Fruit fly (Drosophila melanogaster) whole organism, embryonic: ENCODE results near the gene CG2961.

Experiments used
- Atf6 ChIP-seq: fragments of 200-800 bp; sonication (Bioruptor generic); IDR thresholded peaks from 2 replicates; pipeline ENCODE4 v1.3.6; 2022; ENCODE audit warnings: missing biosample characterization, missing genetic modification characterization
- Bdp1 ChIP-seq: fragments of 200-800 bp; sonication (Bioruptor generic); optimal IDR thresholded peaks from 3 replicates; lab custom pipeline; 2016; ENCODE audit warnings: missing biosample characterization, missing genetic modification characterization
- CG10147 ChIP-seq: fragments of 200-800 bp; sonication (Bioruptor generic); optimal IDR thresholded peaks from 2 replicates; lab custom pipeline; 2019; ENCODE audit warnings: missing biosample characterization, mild to moderate bottlenecking, missing genetic modification characterization, moderate library complexity
- CG11456 ChIP-seq: fragments of 200-800 bp; sonication (Bioruptor generic); IDR thresholded peaks from 3 replicates; pipeline ENCODE4 v1.3.6; 2022; ENCODE audit warnings: missing biosample characterization, missing genetic modification characterization
- CG13296 ChIP-seq: fragments of 200-800 bp; sonication (Bioruptor generic); optimal IDR thresholded peaks from 3 replicates; lab custom pipeline; 2018; ENCODE audit warnings: missing biosample characterization, mild to moderate bottlenecking, missing genetic modification characterization
- CG13894 ChIP-seq: fragments of 200-800 bp; sonication (Bioruptor generic); optimal IDR thresholded peaks from 3 replicates; lab custom pipeline; 2018; ENCODE audit warnings: missing biosample characterization, mild to moderate bottlenecking, missing genetic modification characterization, moderate library complexity
- CG15601 ChIP-seq: fragments of 200-800 bp; sonication (Bioruptor generic); optimal IDR thresholded peaks from 3 replicates; lab custom pipeline; 2019; ENCODE audit warnings: missing biosample characterization, mild to moderate bottlenecking, missing genetic modification characterization, moderate library complexity
- CG1602 ChIP-seq: fragments of 200-800 bp; sonication (Bioruptor generic); optimal IDR thresholded peaks from 3 replicates; lab custom pipeline; 2016; ENCODE audit warnings: missing biosample characterization, missing genetic modification characterization
- CG16815 ChIP-seq: fragments of 200-800 bp; sonication (Bioruptor generic); optimal IDR thresholded peaks from 3 replicates; lab custom pipeline; 2017; ENCODE audit warnings: missing biosample characterization, mild to moderate bottlenecking, missing genetic modification characterization
- CG18599 ChIP-seq: fragments of 200-800 bp; sonication (Bioruptor generic); optimal IDR thresholded peaks from 3 replicates; lab custom pipeline; 2017; ENCODE audit warnings: missing biosample characterization, missing genetic modification characterization, mild to moderate bottlenecking, moderate library complexity, missing genetic modification reagents
- CG2120 ChIP-seq: fragments of 200-800 bp; sonication (Bioruptor generic); optimal IDR thresholded peaks from 3 replicates; lab custom pipeline; 2016; ENCODE audit warnings: missing biosample characterization, missing genetic modification characterization
- CG32532 ChIP-seq: fragments of 200-800 bp; sonication (Bioruptor generic); IDR thresholded peaks from 2 replicates; pipeline ENCODE4 v1.3.6; 2022; ENCODE audit warnings: missing biosample characterization, missing genetic modification characterization
- CG32767 ChIP-seq: fragments of 200-800 bp; sonication (Bioruptor generic); IDR thresholded peaks from 2 replicates; pipeline ENCODE4 v1.3.6; 2022; ENCODE audit warnings: missing biosample characterization, missing genetic modification characterization
- CG4360 ChIP-seq: fragments of 200-800 bp; sonication (Bioruptor generic); IDR thresholded peaks from 2 replicates; pipeline ENCODE4 v1.3.6; 2022; ENCODE audit warnings: missing biosample characterization, missing genetic modification characterization
- CG7556 ChIP-seq: fragments of 200-800 bp; sonication (Bioruptor generic); optimal IDR thresholded peaks from 2 replicates; lab custom pipeline; 2017; ENCODE audit warnings: missing biosample characterization, mild to moderate bottlenecking, missing genetic modification characterization
- CG7745 ChIP-seq: fragments of 200-800 bp; sonication (Bioruptor generic); optimal IDR thresholded peaks from 2 replicates; lab custom pipeline; 2018; ENCODE audit warnings: missing biosample characterization, mild to moderate bottlenecking, missing genetic modification characterization, moderate library complexity
- CrebB ChIP-seq: fragments of 200-800 bp; sonication (Bioruptor generic); optimal IDR thresholded peaks from 3 replicates; lab custom pipeline; 2018; ENCODE audit warnings: missing biosample characterization, mild to moderate bottlenecking, missing genetic modification characterization
- D19B ChIP-seq: fragments of 200-800 bp; sonication (Bioruptor generic); optimal IDR thresholded peaks from 2 replicates; lab custom pipeline; 2017; ENCODE audit warnings: missing biosample characterization, mild to moderate bottlenecking, missing genetic modification characterization
- Dip3 ChIP-seq: fragments of 200-800 bp; sonication (Bioruptor generic); optimal IDR thresholded peaks from 3 replicates; lab custom pipeline; 2016; ENCODE audit warnings: missing biosample characterization, missing genetic modification characterization
- Drgx ChIP-seq: fragments of 200-800 bp; sonication (Bioruptor generic); IDR thresholded peaks from 2 replicates; pipeline ENCODE4 v1.3.6; 2022; ENCODE audit warnings: missing biosample characterization, missing genetic modification characterization
- Elba2 ChIP-seq: fragments of 200-800 bp; sonication (Bioruptor generic); optimal IDR thresholded peaks from 3 replicates; lab custom pipeline; 2016; ENCODE audit warnings: missing biosample characterization, missing genetic modification characterization
- Ets65A ChIP-seq: fragments of 200-800 bp; sonication (Bioruptor generic); peaks from one replicate; lab custom pipeline; 2016; ENCODE audit warnings: missing biosample characterization, missing genetic modification characterization
- Fer1 ChIP-seq: fragments of 200-800 bp; sonication (Bioruptor generic); optimal IDR thresholded peaks from 2 replicates; lab custom pipeline; 2017; ENCODE audit warnings: missing biosample characterization, mild to moderate bottlenecking, missing genetic modification characterization
- Hr51 ChIP-seq, 2 experiments: fragments of 200-800 bp; sonication (Bioruptor generic); optimal IDR thresholded peaks; 2 replicates in 1 of 2; 3 replicates in 1 of 2; lab custom pipeline; 2016 to 2018; ENCODE audit warnings: missing biosample characterization in 2 of 2, missing genetic modification characterization in 2 of 2, mild to moderate bottlenecking in 1 of 2, moderate library complexity in 1 of 2
- Hsf ChIP-seq: fragments of 200-800 bp; sonication (Bioruptor generic); optimal IDR thresholded peaks from 3 replicates; lab custom pipeline; 2016; ENCODE audit warnings: missing biosample characterization, missing genetic modification characterization
- Med ChIP-seq: fragments of 200-800 bp; sonication (Bioruptor generic); peaks from one replicate; lab custom pipeline; 2016; ENCODE audit warnings: missing biosample characterization, missing genetic modification characterization, mild to moderate bottlenecking, inconsistent platforms, moderate library complexity
- Rfx ChIP-seq: fragments of 200-800 bp; sonication (Bioruptor generic); IDR thresholded peaks from 2 replicates; pipeline ENCODE4 v1.3.6; 2022; ENCODE audit warnings: missing biosample characterization, missing genetic modification characterization
- cad ChIP-seq: fragments of >200 bp; optimal IDR thresholded peaks from 2 replicates; lab custom pipeline; 2017; ENCODE audit warnings: missing biosample characterization, missing genetic modification characterization
- cato ChIP-seq: fragments of 200-800 bp; sonication (Bioruptor generic); optimal IDR thresholded peaks from 2 replicates; lab custom pipeline; 2016; ENCODE audit warnings: missing biosample characterization, missing genetic modification characterization, borderline replicate concordance
- caup ChIP-seq: fragments of 200-800 bp; sonication (Bioruptor generic); optimal IDR thresholded peaks from 3 replicates; lab custom pipeline; 2017; ENCODE audit warnings: missing biosample characterization, mild to moderate bottlenecking, missing genetic modification characterization, moderate library complexity; ENCODE audit not compliant: severe bottlenecking
- crp ChIP-seq, 2 experiments: fragments of 200-800 bp; sonication (Bioruptor generic); optimal IDR thresholded peaks; 2 replicates in 1 of 2; 3 replicates in 1 of 2; lab custom pipeline; 2017; ENCODE audit warnings: missing biosample characterization in 2 of 2, missing genetic modification characterization in 2 of 2, mild to moderate bottlenecking in 1 of 2, moderate library complexity in 1 of 2
- dati ChIP-seq: fragments of 200-800 bp; sonication (Bioruptor generic); IDR thresholded peaks from 2 replicates; pipeline ENCODE4 v1.3.6; 2022; ENCODE audit warnings: missing biosample characterization, missing genetic modification characterization
- dpn ChIP-seq, 2 experiments: fragments of 200-800 bp; sonication (Bioruptor generic); optimal IDR thresholded peaks; 3 replicates each; lab custom pipeline; 2016; ENCODE audit warnings: missing biosample characterization in 2 of 2, missing genetic modification characterization in 2 of 2
- eve ChIP-seq, 2 experiments: fragments of >200 bp; optimal IDR thresholded peaks; 2 replicates each; lab custom pipeline; 2017; ENCODE audit warnings: missing biosample characterization in 2 of 2, missing genetic modification characterization in 2 of 2
- exex ChIP-seq: fragments of 200-800 bp; sonication (Bioruptor generic); optimal IDR thresholded peaks from 4 replicates; lab custom pipeline; 2018; ENCODE audit warnings: missing biosample characterization, mild to moderate bottlenecking, missing genetic modification characterization, moderate library complexity
- fru ChIP-seq: fragments of >200 bp; optimal IDR thresholded peaks from 2 replicates; lab custom pipeline; 2017
- gro ChIP-seq: fragments of 200-800 bp; sonication (Bioruptor generic); optimal IDR thresholded peaks from 2 replicates; lab custom pipeline; 2016; ENCODE audit warnings: missing biosample characterization, missing genetic modification characterization
- h ChIP-seq: fragments of >200 bp; optimal IDR thresholded peaks from 2 replicates; lab custom pipeline; 2017
- jigr1 ChIP-seq: fragments of 200-800 bp; sonication (Bioruptor generic); IDR thresholded peaks from 3 replicates; pipeline ENCODE4 v1.3.6; 2022; ENCODE audit warnings: missing biosample characterization, missing genetic modification characterization
- jumu ChIP-seq: fragments of 200-800 bp; sonication (Bioruptor generic); optimal IDR thresholded peaks from 3 replicates; lab custom pipeline; 2016; ENCODE audit warnings: missing biosample characterization, missing genetic modification characterization
- lab ChIP-seq: fragments of 200-800 bp; sonication (Bioruptor generic); optimal IDR thresholded peaks from 3 replicates; lab custom pipeline; 2017; ENCODE audit warnings: missing biosample characterization, missing genetic modification characterization, mild to moderate bottlenecking, moderate library complexity, missing genetic modification reagents
- mam ChIP-seq: fragments of 200-800 bp; sonication (Bioruptor generic); optimal IDR thresholded peaks from 3 replicates; lab custom pipeline; 2016; ENCODE audit warnings: missing biosample characterization, missing genetic modification characterization
- nerfin-1 ChIP-seq: fragments of 200-800 bp; sonication (Bioruptor generic); optimal IDR thresholded peaks from 3 replicates; lab custom pipeline; 2019; ENCODE audit warnings: missing biosample characterization, mild to moderate bottlenecking, missing genetic modification characterization, moderate library complexity
- org-1 ChIP-seq: fragments of 200-800 bp; sonication (Bioruptor generic); optimal IDR thresholded peaks from 2 replicates; lab custom pipeline; 2017; ENCODE audit warnings: missing biosample characterization, missing genetic modification characterization
- peb ChIP-seq: fragments of 200-800 bp; sonication (Bioruptor generic); IDR thresholded peaks from 2 replicates; pipeline ENCODE4 v1.3.6; 2022; ENCODE audit warnings: missing biosample characterization, missing genetic modification characterization
- pita ChIP-seq: fragments of 200-800 bp; sonication (Bioruptor generic); optimal IDR thresholded peaks from 2 replicates; lab custom pipeline; 2017; ENCODE audit warnings: missing biosample characterization, mild to moderate bottlenecking, missing genetic modification characterization
- psq ChIP-seq: fragments of 200-800 bp; sonication (Bioruptor generic); optimal IDR thresholded peaks from 2 replicates; lab custom pipeline; 2017; ENCODE audit warnings: missing biosample characterization, missing genetic modification characterization
- sim ChIP-seq: fragments of 200-800 bp; sonication (Bioruptor generic); IDR thresholded peaks from 2 replicates; pipeline ENCODE4 v1.3.6; 2022; ENCODE audit warnings: missing biosample characterization, missing genetic modification characterization
- sisA ChIP-seq: fragments of 200-800 bp; sonication (Bioruptor generic); IDR thresholded peaks from 2 replicates; pipeline ENCODE4 v1.3.6; 2022; ENCODE audit warnings: missing biosample characterization, missing genetic modification characterization
- slbo ChIP-seq: fragments of 200-800 bp; sonication (Bioruptor generic); IDR thresholded peaks from 2 replicates; pipeline ENCODE4 v1.3.6; 2022; ENCODE audit warnings: missing biosample characterization, missing genetic modification characterization
- sr ChIP-seq: fragments of 200-800 bp; sonication (Bioruptor generic); IDR thresholded peaks from 3 replicates; pipeline ENCODE4 v1.3.6; 2022; ENCODE audit warnings: missing biosample characterization, missing genetic modification characterization
- stwl ChIP-seq: fragments of 200-800 bp; sonication (Bioruptor generic); optimal IDR thresholded peaks from 3 replicates; lab custom pipeline; 2018; ENCODE audit warnings: missing biosample characterization, mild to moderate bottlenecking, missing genetic modification characterization, moderate library complexity

CG2961 gene

dm6 chrX:10250659-10251058, 17.8 kb upstream of the CG2961 start:
- TF ChIP-seq Hsf (GFP tag; lab: Kevin White, UChicago) (no peak), nerfin-1 (tag; lab: Kevin White, UChicago) (no peak), CG18599 (peak; percentile 74), pita (GFP tag; lab: Kevin White, UChicago) (no peak), CrebB (tag; lab: Kevin White, UChicago) (no peak), lab (GFP tag; lab: Kevin White, UChicago) (peak; percentile 59), CG7556 (GFP tag; lab: Kevin White, UChicago) (peak; percentile 30), Hr51 (GFP tag; optimal IDR thresholded peaks at IDR 0.05; lab: Kevin White, UChicago) (peak in 1 of 2 experiments; percentile 23), D19B (GFP tag; lab: Kevin White, UChicago) (peak; percentile 54), Atf6 (GFP tag; lab: Robert Waterston, UW) (peak; percentile 42; the same call in 1 of the 2 replicates), CG32767 (GFP tag; lab: Robert Waterston, UW) (no peak), sr (GFP tag; lab: Robert Waterston, UW) (no peak), Bdp1 (GFP tag; lab: Kevin White, UChicago) (no peak), slbo (GFP tag; lab: Robert Waterston, UW) (peak; percentile 59), Rfx (GFP tag; lab: Robert Waterston, UW) (peak; percentile 44), Elba2 (GFP tag; lab: Kevin White, UChicago) (no peak), CG10147 (GFP tag; lab: Kevin White, UChicago) (peak; percentile 3), fru (lab: Kevin White, UChicago) (no peak), CG4360 (GFP tag; lab: Robert Waterston, UW) (no peak), cato (GFP tag; lab: Kevin White, UChicago) (no peak), psq (no peak), CG32532 (peak; percentile 26; the same call in 1 of the 2 replicates), CG1602 (GFP tag; lab: Kevin White, UChicago) (no peak), jumu (no peak), gro (GFP tag; lab: Kevin White, UChicago) (peak; percentile 3), caup (GFP tag; lab: Kevin White, UChicago) (peak; percentile 26), h (lab: Kevin White, UChicago) (no peak), cad (GFP tag; lab: Kevin White, UChicago) (no peak), CG15601 (tag; lab: Kevin White, UChicago) (no peak), crp (GFP tag; optimal IDR thresholded peaks at IDR 0.05; lab: Kevin White, UChicago) (no peak), mam (GFP tag; lab: Kevin White, UChicago) (peak; percentile 15), jigr1 (GFP tag; lab: Robert Waterston, UW) (no peak), eve (GFP tag; optimal IDR thresholded peaks at IDR 0.05; lab: Kevin White, UChicago) (no peak), sisA (no peak), CG13894 (tag; lab: Kevin White, UChicago) (no peak), org-1 (no peak), Ets65A (GFP tag; lab: Kevin White, UChicago) (no peak), CG16815 (GFP tag; lab: Kevin White, UChicago) (no peak), CG2120 (GFP tag; lab: Kevin White, UChicago) (peak; percentile 72), stwl (tag; lab: Kevin White, UChicago) (no peak), CG7745 (no peak), dpn (GFP tag; optimal IDR thresholded peaks at IDR 0.05; lab: Kevin White, UChicago) (peak in 1 of 2 experiments; percentile 2), CG11456 (GFP tag; lab: Robert Waterston, UW) (0 out of 3 replicates have a peak, but pooled peaks have one; percentile 7), exex (tag; lab: Kevin White, UChicago) (no peak), dati (no peak), Drgx (peak; percentile 30; the same call in 1 of the 2 replicates), Dip3 (GFP tag; lab: Kevin White, UChicago) (peak; percentile 15), Med (peak; percentile 61), sim (GFP tag; lab: Robert Waterston, UW) (no peak), CG13296 (GFP tag; lab: Kevin White, UChicago) (no peak), Fer1 (GFP tag; lab: Kevin White, UChicago) (peak; percentile 22), peb (no peak)
